Worm (Caenorhabditis elegans): ENCODE data around the gene M163.10.

DNA sequence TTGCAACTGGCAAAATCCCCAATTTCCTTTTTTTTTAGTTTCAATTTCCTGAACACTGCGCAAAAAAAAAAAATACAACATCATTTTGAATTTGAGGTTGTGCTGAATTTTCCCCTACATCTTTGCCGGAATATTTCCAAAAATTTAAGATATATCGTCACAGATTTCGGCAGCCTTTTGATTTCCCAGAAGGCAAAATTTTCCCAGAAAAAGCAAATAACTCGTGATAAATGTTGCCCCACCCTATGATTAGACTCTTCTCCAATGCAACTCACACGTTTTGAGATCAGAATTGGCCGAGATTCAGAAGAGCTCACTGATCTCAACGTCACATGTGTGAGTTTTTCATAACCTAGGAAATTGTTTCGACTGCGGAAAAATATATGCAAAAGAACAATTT lies 21.7 kb downstream of the M163.10 start:
- TF ChIP-seq nhr-25 (tag; optimal IDR thresholded peaks at IDR 0.05) (no peak), lin-39 (tag; optimal IDR thresholded peaks at IDR 0.05) (no peak), unc-39 (tag; optimal IDR thresholded peaks at IDR 0.05) (no peak), zag-1 (tag; optimal IDR thresholded peaks at IDR 0.05) (no peak)

All from whole organism, L2 larva.